Fruit fly (Drosophila melanogaster): ENCODE data around the gene CG11997.

DNA sequence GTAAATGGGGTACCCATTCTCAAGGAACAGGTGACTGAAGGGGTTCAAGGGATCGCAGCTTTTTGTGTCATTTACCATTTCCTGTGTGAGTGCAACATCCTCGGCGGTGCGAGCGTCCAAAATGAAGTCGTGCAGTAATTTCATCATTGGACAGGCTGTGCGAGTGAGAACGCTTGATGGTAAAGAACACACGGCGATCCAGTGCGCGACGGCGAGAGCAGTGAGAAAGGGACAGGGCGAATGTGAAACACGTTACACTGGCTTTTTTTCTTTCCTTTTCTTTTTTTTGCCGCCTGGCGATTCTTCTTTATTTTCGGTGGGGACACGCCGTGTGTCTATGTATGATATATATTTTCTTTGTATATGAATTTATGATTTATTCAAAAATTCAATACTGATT, 48.8 kb downstream of the CG11997 start:
- peak; percentile 75 for TF ChIP-seq EcR (GFP tag; optimal IDR thresholded peaks at IDR 0.05)
- TF ChIP-seq CG34367 (tag; optimal IDR thresholded peaks at IDR 0.05): peak; percentile 2
- no peak for TF ChIP-seq D1 (tag; optimal IDR thresholded peaks at IDR 0.05)
- no peak for TF ChIP-seq CG17806 (tag; optimal IDR thresholded peaks at IDR 0.05)
- TF ChIP-seq CG10348 (GFP tag; IDR thresholded peaks at IDR 0.05): no peak
- no peak for TF ChIP-seq CG8301 (tag; optimal IDR thresholded peaks at IDR 0.05)
- no peak for TF ChIP-seq CG8159 (tag; optimal IDR thresholded peaks at IDR 0.05)
- TF ChIP-seq CG13204 (GFP tag; optimal IDR thresholded peaks at IDR 0.05): peak; percentile 64
- TF ChIP-seq Pif1A (GFP tag; optimal IDR thresholded peaks at IDR 0.05): no peak
- no peak for TF ChIP-seq Snoo (tag; optimal IDR thresholded peaks at IDR 0.05)

All from whole organism, pupa.